Worm (Caenorhabditis elegans): ENCODE measurements around the gene M05D6.8.

DNA sequence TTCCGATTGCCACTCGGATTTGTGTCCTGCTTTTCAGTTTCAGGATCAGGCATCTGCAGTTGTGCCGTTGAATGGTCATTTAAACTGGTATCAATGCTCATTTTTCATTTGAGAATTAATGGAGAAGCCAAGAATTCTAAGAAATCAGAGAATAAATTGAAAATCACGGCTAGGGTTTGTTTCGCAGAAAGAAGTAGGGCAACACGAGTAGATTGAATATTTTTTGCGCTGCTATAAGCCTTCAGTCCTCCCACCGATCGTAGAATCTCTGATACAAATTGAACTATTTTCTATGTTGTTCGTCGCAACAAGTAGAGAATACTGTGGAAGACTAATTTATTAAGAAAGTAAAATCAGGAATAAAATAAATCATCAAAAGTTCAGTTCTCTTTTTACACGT is 34.0 kb downstream of the M05D6.8 start, which contains the start of gene acp-3:
- no peak for TF ChIP-seq ama-1 (optimal IDR thresholded peaks at IDR 0.05)
- TF ChIP-seq dve-1 (tag; optimal IDR thresholded peaks at IDR 0.05; ENCODE audit: insufficient read depth), result no peak
- TF ChIP-seq R02D3.7 (tag; optimal IDR thresholded peaks at IDR 0.05), result no peak
- no peak for TF ChIP-seq mdl-1 (tag; optimal IDR thresholded peaks at IDR 0.05)
- TF ChIP-seq zag-1 (tag; optimal IDR thresholded peaks at IDR 0.05), result no peak
- no peak for TF ChIP-seq nhr-77 (tag; optimal IDR thresholded peaks at IDR 0.05)
- TF ChIP-seq zfp-3 (GFP tag; conservative IDR thresholded peaks at IDR 0.05), result no peak
- no peak for TF ChIP-seq lin-15B (tag; optimal IDR thresholded peaks at IDR 0.05)
- TF ChIP-seq spr-1 (tag; optimal IDR thresholded peaks at IDR 0.05), result no peak
- no peak for TF ChIP-seq lsy-2 (tag; optimal IDR thresholded peaks at IDR 0.05)
- TF ChIP-seq snpc-4 (tag; optimal IDR thresholded peaks at IDR 0.05), result no peak

Measured in whole organism, L4 larva.